Worm (Caenorhabditis elegans) whole organism, L4 larva: ENCODE measurements around the gene math-23.
"Not testable (repeated sequence)": the region's sequence is repeated elsewhere in the genome, so short reads cannot be mapped to it uniquely, and the experiment has no call there.

ENCODE experiments used
- nhr-28 ChIP-seq: fragments of 150-350 bp; optimal IDR thresholded peaks from 2 replicates; lab custom pipeline; 2014; ENCODE audit warnings: missing biosample characterization, missing genetic modification characterization
- spr-1 ChIP-seq: sonication (generic microtip); optimal IDR thresholded peaks from 2 replicates; lab custom pipeline; 2016; ENCODE audit warnings: mild to moderate bottlenecking, missing genetic modification characterization, missing compliant biosample characterization

ce11 chrII:1948393-1948792 lies 46.3 kb downstream of the math-23 start, which contains the start of gene ZK250.2:
- TF ChIP-seq spr-1 (tag; lab: Kevin White, UChicago); nhr-28: not testable (repeated sequence)
